Fruit fly (Drosophila melanogaster): ENCODE measurements around the gene CG7668.
A peak's percentile ranks its signal among the peaks of the same experiment; 100 is the strongest.

Gene CG7668

dm6 chr3L:20002482-20003234 lies at the start of gene CG7668:
TSS of gene CG7668 (plus strand) at chr3L:20002736.
- TF ChIP-seq NK7.1 (GFP tag; optimal IDR thresholded peaks at IDR 0.05) (peak; percentile 74), fd102C (GFP tag; optimal IDR thresholded peaks at IDR 0.05) (peak; percentile 50), Asciz (GFP tag; optimal IDR thresholded peaks at IDR 0.05) (peak; percentile 87), Pdp1 (GFP tag; optimal IDR thresholded peaks at IDR 0.05) (peak; percentile 85 to 91), dysf (GFP tag; IDR thresholded peaks at IDR 0.05) (no peak; the same call in 2 of the 3 replicates), knrl (GFP tag; IDR thresholded peaks at IDR 0.05; ENCODE audit: partially characterized antibody) (no peak; the same call in 2 of the 3 replicates), CG12769 (tag; optimal IDR thresholded peaks at IDR 0.05) (peak; percentile 89), ssp (GFP tag; IDR thresholded peaks at IDR 0.05) (no peak; the same call in none of the 2 replicates), CG9727 (GFP tag; optimal IDR thresholded peaks at IDR 0.05) (peak; percentile 90), CG17328 (GFP tag; IDR thresholded peaks at IDR 0.05) (peak; percentile 93), CG10565 (GFP tag; optimal IDR thresholded peaks at IDR 0.05) (peak; percentile 53), Nf-YA (GFP tag; IDR thresholded peaks at IDR 0.05) (peak; percentile 75), Hmx (GFP tag; optimal IDR thresholded peaks at IDR 0.05) (peak; percentile 71), klu (GFP tag; IDR thresholded peaks at IDR 0.05) (no peak; the same call in 1 of the 2 replicates), Ets97D (GFP tag; optimal IDR thresholded peaks at IDR 0.05) (peak; percentile 81), dan (GFP tag; IDR thresholded peaks at IDR 0.05) (no peak), CG3065 (GFP tag; optimal IDR thresholded peaks at IDR 0.05) (peak; percentile 59), nom (GFP tag; optimal IDR thresholded peaks at IDR 0.05) (peak; percentile 87), CG10209 (GFP tag; optimal IDR thresholded peaks at IDR 0.05) (peak; percentile 89), Hr51 (GFP tag; optimal IDR thresholded peaks at IDR 0.05) (peak; percentile 77 to 92), sd (tag; optimal IDR thresholded peaks at IDR 0.05) (peak; percentile 64), CG2202 (tag; optimal IDR thresholded peaks at IDR 0.05) (peak; percentile 86), CG13123 (GFP tag; optimal IDR thresholded peaks at IDR 0.05) (peak; percentile 81), Ets65A (GFP tag) (peak; percentile 97), bsh (GFP tag; optimal IDR thresholded peaks at IDR 0.05) (peak; percentile 50 to 92), CG15696 (tag; optimal IDR thresholded peaks at IDR 0.05) (peak; percentile 85), bbx (GFP tag; IDR thresholded peaks at IDR 0.05; ENCODE audit: partially characterized antibody) (no peak), pum (GFP tag; optimal IDR thresholded peaks at IDR 0.05) (peak; percentile 87), CG6272 (GFP tag; IDR thresholded peaks at IDR 0.05) (no peak), ac (GFP tag; optimal IDR thresholded peaks at IDR 0.05) (peak; percentile 57), CG3281 (GFP tag; optimal IDR thresholded peaks at IDR 0.05) (peak; percentile 91), CG9797 (GFP tag; optimal IDR thresholded peaks at IDR 0.05) (peak; percentile 63), CG10979 (tag; optimal IDR thresholded peaks at IDR 0.05) (peak; percentile 91), kah (GFP tag; optimal IDR thresholded peaks at IDR 0.05) (peak; percentile 67), Jarid2 (GFP tag; optimal IDR thresholded peaks at IDR 0.05) (peak; percentile 25), gro (GFP tag; optimal IDR thresholded peaks at IDR 0.05) (peak; percentile 88), CG9215 (GFP tag; IDR thresholded peaks at IDR 0.05) (no peak), org-1 (GFP tag; optimal IDR thresholded peaks at IDR 0.05) (peak; percentile 85), wor (GFP tag; IDR thresholded peaks at IDR 0.05) (peak; percentile 59), Gsc (GFP tag; IDR thresholded peaks at IDR 0.05) (no peak), Myb (GFP tag; optimal IDR thresholded peaks at IDR 0.05) (peak; percentile 63), CG3163 (GFP tag; optimal IDR thresholded peaks at IDR 0.05) (peak; percentile 60), CG2120 (GFP tag; optimal IDR thresholded peaks at IDR 0.05) (peak; percentile 93), Med (GFP tag) (peak; percentile 97), CG11504 (tag; optimal IDR thresholded peaks at IDR 0.05) (peak; percentile 91), so (GFP tag; IDR thresholded peaks at IDR 0.05) (peak; percentile 92), CTCF (GFP tag; optimal IDR thresholded peaks at IDR 0.05) (peak; percentile 47), CG9932 (GFP tag; IDR thresholded peaks at IDR 0.05) (no peak; the same call in none of the 2 replicates), vnd (GFP tag; IDR thresholded peaks at IDR 0.05; ENCODE audit: partially characterized antibody) (no peak)
